Fruit fly (Drosophila melanogaster): ENCODE measurements around the gene Hex-t1.

DNA sequence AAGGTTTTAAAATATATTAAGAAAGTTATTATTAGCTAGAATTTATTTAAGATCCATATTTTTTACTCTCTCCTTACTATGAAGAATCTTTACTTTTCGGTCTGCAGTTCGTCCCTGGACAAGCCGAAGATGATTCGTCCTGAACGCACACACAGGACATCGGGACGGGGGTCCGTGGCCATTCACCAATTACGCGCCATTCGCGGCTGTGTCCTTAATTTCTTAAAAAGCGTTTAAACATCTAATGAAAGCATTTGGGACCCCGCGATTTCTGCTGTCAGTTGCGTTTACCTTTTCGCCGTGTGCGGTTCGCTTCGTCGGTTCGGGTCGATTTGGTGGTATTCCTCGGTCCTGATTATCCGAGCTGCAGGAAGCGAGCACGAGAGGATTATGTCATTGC lies 9.1 kb downstream of the Hex-t1 start, which contains the start of gene CG14238:
- TF ChIP-seq CG7101 (tag; optimal IDR thresholded peaks at IDR 0.05): no peak
- TF ChIP-seq CG7045 (GFP tag; optimal IDR thresholded peaks at IDR 0.05): no peak
- TF ChIP-seq cic (GFP tag; optimal IDR thresholded peaks at IDR 0.05): no peak
- no peak for TF ChIP-seq CG11617 (GFP tag; optimal IDR thresholded peaks at IDR 0.05)
- TF ChIP-seq kay (GFP tag; ENCODE audit: borderline replicate concordance): no peak
- TF ChIP-seq ovo (GFP tag; optimal IDR thresholded peaks at IDR 0.05): no peak
- TF ChIP-seq CG5204 (GFP tag; optimal IDR thresholded peaks at IDR 0.05): no peak
- TF ChIP-seq Clk (GFP tag; optimal IDR thresholded peaks at IDR 0.05): no peak
- no peak for TF ChIP-seq CG33017 (tag; optimal IDR thresholded peaks at IDR 0.05)
- TF ChIP-seq CG1620 (GFP tag; optimal IDR thresholded peaks at IDR 0.05): no peak
- TF ChIP-seq CG14711 (tag; optimal IDR thresholded peaks at IDR 0.05): no peak
- TF ChIP-seq cnc (optimal IDR thresholded peaks at IDR 0.05): no peak
